Worm (Caenorhabditis elegans): ENCODE results near the gene T28D6.4.

The T28D6.4 gene

DNA sequence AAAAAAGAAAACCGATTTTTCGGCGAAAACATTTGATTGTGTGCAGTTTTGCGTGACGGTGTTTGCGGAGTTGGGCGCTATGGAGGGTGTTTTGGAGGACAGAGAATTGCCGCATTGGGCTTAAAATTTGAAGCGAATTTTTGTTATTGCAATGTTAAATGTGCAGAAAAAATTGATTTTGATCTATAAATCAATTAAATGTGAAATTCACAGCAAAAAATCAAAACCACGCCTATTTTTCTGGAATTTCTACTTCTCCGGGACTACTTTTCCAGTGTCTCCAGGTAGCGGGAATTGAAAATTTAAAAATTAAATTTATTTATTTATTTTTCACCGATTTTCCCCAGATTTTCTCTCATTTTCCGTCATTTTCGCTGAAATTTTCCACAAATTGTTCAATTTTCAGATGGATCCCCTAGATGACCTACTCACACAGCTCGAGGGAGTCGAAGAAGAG, 43.1 kb upstream of the T28D6.4 start, which contains the start of gene mcm-10 (continued):
- TF ChIP-seq K12H6.12 (tag; optimal IDR thresholded peaks at IDR 0.05) (peak; percentile 87), ztf-18 (tag; optimal IDR thresholded peaks at IDR 0.05) (peak; percentile 26), B0035.1 (tag; optimal IDR thresholded peaks at IDR 0.05) (no peak), madf-8 (GFP tag; conservative IDR thresholded peaks at IDR 0.05) (peak; percentile 17; the same call in 1 of the 2 replicates), nfya-2 (GFP tag; IDR thresholded peaks at IDR 0.05) (no peak), sea-2 (GFP tag; IDR thresholded peaks at IDR 0.05) (no peak), cebp-2 (GFP tag; IDR thresholded peaks at IDR 0.05) (no peak), ceh-100 (GFP tag; IDR thresholded peaks at IDR 0.05) (peak; percentile 96), Y53G8AR.9 (GFP tag; conservative IDR thresholded peaks at IDR 0.05) (no peak), ceh-27 (GFP tag; optimal IDR thresholded peaks at IDR 0.05) (peak; percentile 33), akir-1 (GFP tag; optimal IDR thresholded peaks at IDR 0.05) (no peak), rcor-1 (GFP tag; IDR thresholded peaks at IDR 0.05) (no peak), tlf-1 (GFP tag; optimal IDR thresholded peaks at IDR 0.05) (no peak), bed-2 (GFP tag; IDR thresholded peaks at IDR 0.05) (no peak; the same call in 1 of the 2 replicates), ama-1 (optimal IDR thresholded peaks at IDR 0.05) (no peak), ama-1 (GFP tag; optimal IDR thresholded peaks at IDR 0.05) (no peak), unc-62 (GFP tag; optimal IDR thresholded peaks at IDR 0.05) (no peak), F23B12.7 (tag; optimal IDR thresholded peaks at IDR 0.05; ENCODE audit: insufficient read depth) (peak; percentile 48), ztf-6 (GFP tag; IDR thresholded peaks at IDR 0.05) (no peak), F57A8.1 (GFP tag; optimal IDR thresholded peaks at IDR 0.05) (no peak), nfya-1 (tag; optimal IDR thresholded peaks at IDR 0.05; ENCODE audit: borderline replicate concordance, insufficient read depth) (no peak), lsl-1 (GFP tag; optimal IDR thresholded peaks at IDR 0.05) (peak; percentile 56), cebp-1 (GFP tag; IDR thresholded peaks at IDR 0.05) (no peak), cebp-1 (tag; optimal IDR thresholded peaks at IDR 0.05) (peak; percentile 67), F55B11.4 (tag; optimal IDR thresholded peaks at IDR 0.05; ENCODE audit: borderline replicate concordance, insufficient read depth) (no peak), nhr-27 (tag; optimal IDR thresholded peaks at IDR 0.05) (no peak), attf-3 (GFP tag; conservative IDR thresholded peaks at IDR 0.05) (no peak; the same call in 1 of the 2 replicates), repo-1 (tag; optimal IDR thresholded peaks at IDR 0.05) (no peak), sdz-38 (tag; optimal IDR thresholded peaks at IDR 0.05) (no peak), lin-40 (tag; optimal IDR thresholded peaks at IDR 0.05) (peak; percentile 79), F49E8.2 (tag; optimal IDR thresholded peaks at IDR 0.05; ENCODE audit: insufficient read depth) (no peak), C17E4.6 (GFP tag; IDR thresholded peaks at IDR 0.05) (peak; percentile 8; the same call in 1 of the 2 replicates), die-1 (tag; optimal IDR thresholded peaks at IDR 0.05) (no peak), aptf-3 (GFP tag; IDR thresholded peaks at IDR 0.05) (no peak), egrh-3 (GFP tag; IDR thresholded peaks at IDR 0.05) (no peak), athp-1 (tag; optimal IDR thresholded peaks at IDR 0.05) (peak; percentile 68), K11D2.4 (GFP tag; IDR thresholded peaks at IDR 0.05) (0 out of 2 replicates have a peak, but pooled peaks have one; percentile 32), ztf-26 (tag; optimal IDR thresholded peaks at IDR 0.05) (peak; percentile 29), ccch-3 (GFP tag; optimal IDR thresholded peaks at IDR 0.05) (peak; percentile 63), mcd-1 (GFP tag; IDR thresholded peaks at IDR 0.05) (peak; percentile 51), zim-3 (tag; optimal IDR thresholded peaks at IDR 0.05) (no peak), snpc-3.4 (tag; optimal IDR thresholded peaks at IDR 0.05) (peak; percentile 41), B0261.1 (tag; optimal IDR thresholded peaks at IDR 0.05) (peak; percentile 26), B0019.2 (GFP tag; conservative IDR thresholded peaks at IDR 0.05) (no peak), lin-54 (GFP tag; optimal IDR thresholded peaks at IDR 0.05) (peak; percentile 72), hmg-20 (GFP tag; IDR thresholded peaks at IDR 0.05) (no peak), Y95B8A.8 (GFP tag; IDR thresholded peaks at IDR 0.05) (no peak), madf-3 (GFP tag; IDR thresholded peaks at IDR 0.05) (no peak), madf-6 (GFP tag; IDR thresholded peaks at IDR 0.05) (no peak; the same call in 1 of the 2 replicates)
